Fruit fly (Drosophila melanogaster) whole organism, embryonic: Measurements from ENCODE around the gene CycG.
A peak's percentile ranks its signal among the peaks of the same experiment; 100 is the strongest.

ENCODE experiments used
- Aef1 ChIP-seq: fragments of 200-800 bp; sonication (Bioruptor generic); IDR thresholded peaks from 3 replicates; pipeline ENCODE4 v1.3.6; 2022; ENCODE audit warnings: missing biosample characterization, missing genetic modification characterization
- CG10431 ChIP-seq: fragments of 200-800 bp; sonication (Bioruptor generic); optimal IDR thresholded peaks from 3 replicates; lab custom pipeline; 2018; ENCODE audit warnings: missing biosample characterization, mild to moderate bottlenecking, missing genetic modification characterization
- CG11085 ChIP-seq: fragments of 200-800 bp; sonication (Bioruptor generic); IDR thresholded peaks from 2 replicates; pipeline ENCODE4 v1.3.6; 2022; ENCODE audit warnings: missing biosample characterization, missing genetic modification characterization
- CG11696 ChIP-seq: fragments of 200-800 bp; sonication (Bioruptor generic); IDR thresholded peaks from 2 replicates; pipeline ENCODE4 v1.3.6; 2022; ENCODE audit warnings: missing biosample characterization, missing genetic modification characterization
- CG12155 ChIP-seq: fragments of 200-800 bp; sonication (Bioruptor generic); optimal IDR thresholded peaks from 3 replicates; lab custom pipeline; 2016; ENCODE audit warnings: missing biosample characterization, missing genetic modification characterization
- CG12769 ChIP-seq: fragments of 200-800 bp; sonication (Bioruptor generic); optimal IDR thresholded peaks from 2 replicates; lab custom pipeline; 2019; ENCODE audit warnings: missing biosample characterization, mild to moderate bottlenecking, missing genetic modification characterization, moderate library complexity
- CG14441 ChIP-seq: fragments of 200-800 bp; sonication (Bioruptor generic); IDR thresholded peaks from 2 replicates; pipeline ENCODE4 v1.3.6; 2022; ENCODE audit warnings: missing biosample characterization, missing genetic modification characterization
- CG17568 ChIP-seq: fragments of 200-800 bp; sonication (Bioruptor generic); optimal IDR thresholded peaks from 2 replicates; lab custom pipeline; 2018; ENCODE audit warnings: missing biosample characterization, mild to moderate bottlenecking, missing genetic modification characterization, moderate library complexity
- CG1792 ChIP-seq: fragments of 200-800 bp; sonication (Bioruptor generic); optimal IDR thresholded peaks from 2 replicates; lab custom pipeline; 2016; ENCODE audit warnings: missing biosample characterization, missing genetic modification characterization
- CG18011 ChIP-seq: fragments of 200-800 bp; sonication (Bioruptor generic); optimal IDR thresholded peaks from 2 replicates; lab custom pipeline; 2017; ENCODE audit warnings: missing biosample characterization, missing genetic modification characterization, mild to moderate bottlenecking, moderate library complexity, missing genotype
- CG18476 ChIP-seq: fragments of 200-800 bp; sonication (Bioruptor generic); optimal IDR thresholded peaks from 2 replicates; lab custom pipeline; 2016; ENCODE audit warnings: missing biosample characterization, mild to moderate bottlenecking, missing genetic modification characterization
- CG30431 ChIP-seq: fragments of 200-800 bp; sonication (Bioruptor generic); optimal IDR thresholded peaks from 2 replicates; lab custom pipeline; 2017; ENCODE audit warnings: missing biosample characterization, missing genetic modification characterization
- CG43689 ChIP-seq: fragments of 200-800 bp; sonication (Bioruptor generic); IDR thresholded peaks from 2 replicates; pipeline ENCODE4 v1.3.6; 2022; ENCODE audit warnings: missing biosample characterization, missing genetic modification characterization
- CG4617 ChIP-seq: fragments of 200-800 bp; sonication (Bioruptor generic); optimal IDR thresholded peaks from 3 replicates; lab custom pipeline; 2016; ENCODE audit warnings: missing biosample characterization, missing genetic modification characterization, borderline replicate concordance
- CG4707 ChIP-seq: fragments of 200-800 bp; sonication (Bioruptor generic); optimal IDR thresholded peaks from 2 replicates; lab custom pipeline; 2018; ENCODE audit warnings: missing biosample characterization, mild to moderate bottlenecking, missing genetic modification characterization, moderate library complexity
- CG7271 ChIP-seq: fragments of 200-800 bp; sonication (Bioruptor generic); optimal IDR thresholded peaks from 2 replicates; lab custom pipeline; 2018; ENCODE audit warnings: missing biosample characterization, mild to moderate bottlenecking, missing genetic modification characterization, moderate library complexity
- CG8089 ChIP-seq: fragments of 200-800 bp; sonication (Bioruptor generic); optimal IDR thresholded peaks from 3 replicates; lab custom pipeline; 2016; ENCODE audit warnings: missing biosample characterization, missing genetic modification characterization
- CG8478 ChIP-seq: fragments of >200 bp; optimal IDR thresholded peaks from 2 replicates; lab custom pipeline; 2018
- D ChIP-seq, 2 experiments: fragments of 200-800 bp in 1 of 2; fragments of >200 bp in 1 of 2; sonication (Bioruptor generic) in 1 of 2; optimal IDR thresholded peaks; 2 replicates in 1 of 2; 3 replicates in 1 of 2; lab custom pipeline; 2017; ENCODE audit warnings: mild to moderate bottlenecking in 1 of 2, missing biosample characterization in 1 of 2, missing genetic modification characterization in 1 of 2, missing genetic modification reagents in 1 of 2
- Drgx ChIP-seq: fragments of 200-800 bp; sonication (Bioruptor generic); IDR thresholded peaks from 2 replicates; pipeline ENCODE4 v1.3.6; 2022; ENCODE audit warnings: missing biosample characterization, missing genetic modification characterization
- E2f1 ChIP-seq: fragments of 200-800 bp; sonication (Bioruptor generic); IDR thresholded peaks from 2 replicates; pipeline ENCODE4 v1.3.6; 2022; ENCODE audit warnings: missing biosample characterization, missing genetic modification characterization
- H2.0 ChIP-seq: fragments of 200-800 bp; sonication (Bioruptor generic); IDR thresholded peaks from 2 replicates; pipeline ENCODE4 v1.3.6; 2022; ENCODE audit warnings: missing biosample characterization, missing genetic modification characterization
- HLH54F ChIP-seq: fragments of 200-800 bp; sonication (Bioruptor generic); optimal IDR thresholded peaks from 3 replicates; lab custom pipeline; 2016; ENCODE audit warnings: missing biosample characterization, missing genetic modification characterization
- Hmx ChIP-seq: fragments of 200-800 bp; sonication (Bioruptor generic); optimal IDR thresholded peaks from 2 replicates; lab custom pipeline; 2016; ENCODE audit warnings: missing biosample characterization, missing genetic modification characterization
- Mrtf ChIP-seq: fragments of 200-800 bp; sonication (Bioruptor generic); IDR thresholded peaks from 3 replicates; pipeline ENCODE4 v1.3.6; 2022; ENCODE audit warnings: missing biosample characterization, missing genetic modification characterization
- Myb ChIP-seq: fragments of 200-800 bp; sonication (Bioruptor generic); optimal IDR thresholded peaks from 2 replicates; lab custom pipeline; 2016; ENCODE audit warnings: missing biosample characterization, missing genetic modification characterization
- Oli ChIP-seq: fragments of 200-800 bp; sonication (Bioruptor generic); optimal IDR thresholded peaks from 2 replicates; lab custom pipeline; 2018; ENCODE audit warnings: missing biosample characterization, mild to moderate bottlenecking, missing genetic modification characterization, moderate library complexity
- Optix ChIP-seq: fragments of 200-800 bp; sonication (Bioruptor generic); IDR thresholded peaks from 3 replicates; pipeline ENCODE4 v1.3.6; 2022; ENCODE audit warnings: missing biosample characterization, missing genetic modification characterization
- Sox102F ChIP-seq: fragments of 200-800 bp; sonication (Bioruptor generic); optimal IDR thresholded peaks from 2 replicates; lab custom pipeline; 2018; ENCODE audit warnings: missing biosample characterization, mild to moderate bottlenecking, missing genetic modification characterization, moderate library complexity
- Stat92E ChIP-seq, 3 experiments: fragments of >200 bp in 2 of 3; fragments of 200-800 bp in 1 of 3; sonication (Bioruptor generic) in 1 of 3; optimal IDR thresholded peaks; 2 replicates each; lab custom pipeline; 2017 to 2019; ENCODE audit warnings: missing biosample characterization in 3 of 3, missing genetic modification characterization in 3 of 3, mild to moderate bottlenecking in 1 of 3, moderate library complexity in 1 of 3
- Trl ChIP-seq, 3 experiments: fragments of >200 bp in 2 of 3; fragments of 200-800 bp in 1 of 3; sonication (Bioruptor generic) in 1 of 3; optimal IDR thresholded peaks; 2 replicates in 1 of 3; 3 replicates in 2 of 3; lab custom pipeline; 2016 to 2017; ENCODE audit warnings: missing biosample characterization in 1 of 3, missing genetic modification characterization in 1 of 3
- al ChIP-seq: fragments of 200-800 bp; sonication (Bioruptor generic); IDR thresholded peaks from 2 replicates; pipeline ENCODE4 v1.3.6; 2022; ENCODE audit warnings: missing biosample characterization, missing genetic modification characterization
- ap ChIP-seq: fragments of 200-800 bp; sonication (Bioruptor generic); IDR thresholded peaks from 2 replicates; pipeline ENCODE4 v1.3.6; 2022; ENCODE audit warnings: missing biosample characterization, missing genetic modification characterization
- ato ChIP-seq: fragments of 200-800 bp; sonication (Bioruptor generic); IDR thresholded peaks from 2 replicates; pipeline ENCODE4 v1.3.6; 2022; ENCODE audit warnings: missing biosample characterization, missing genetic modification characterization; ENCODE audit not compliant: partially characterized antibody
- caup ChIP-seq: fragments of 200-800 bp; sonication (Bioruptor generic); optimal IDR thresholded peaks from 3 replicates; lab custom pipeline; 2017; ENCODE audit warnings: missing biosample characterization, mild to moderate bottlenecking, missing genetic modification characterization, moderate library complexity; ENCODE audit not compliant: severe bottlenecking
- chif ChIP-seq, 2 experiments: fragments of 200-800 bp; sonication (Bioruptor generic); optimal IDR thresholded peaks; 3 replicates each; lab custom pipeline; 2016; ENCODE audit warnings: missing biosample characterization in 2 of 2, missing genetic modification characterization in 2 of 2
- chm ChIP-seq: fragments of 200-800 bp; sonication (Bioruptor generic); IDR thresholded peaks from 2 replicates; pipeline ENCODE4 v1.3.6; 2022; ENCODE audit warnings: missing biosample characterization, missing genetic modification characterization
- da ChIP-seq: fragments of 200-800 bp; sonication (Bioruptor generic); optimal IDR thresholded peaks from 2 replicates; lab custom pipeline; 2016; ENCODE audit warnings: missing biosample characterization, missing genetic modification characterization
- dan ChIP-seq: fragments of 200-800 bp; sonication (Bioruptor generic); IDR thresholded peaks from 2 replicates; pipeline ENCODE4 v1.3.6; 2022; ENCODE audit warnings: missing biosample characterization, missing genetic modification characterization
- esg ChIP-seq: fragments of 200-800 bp; sonication (Bioruptor generic); conservative IDR thresholded peaks from 2 replicates; pipeline ENCODE4 v1.3.6; 2022; ENCODE audit warnings: missing biosample characterization, missing genetic modification characterization
- ewg ChIP-seq: fragments of 200-800 bp; sonication (Bioruptor generic); optimal IDR thresholded peaks from 3 replicates; lab custom pipeline; 2017; ENCODE audit warnings: mild to moderate bottlenecking, missing biosample characterization, missing genetic modification reagents, missing genetic modification characterization
- fd3F ChIP-seq: fragments of 200-800 bp; sonication (Bioruptor generic); optimal IDR thresholded peaks from 2 replicates; lab custom pipeline; 2018; ENCODE audit warnings: missing biosample characterization, mild to moderate bottlenecking, missing genetic modification characterization, moderate library complexity
- ham ChIP-seq: fragments of 200-800 bp; sonication (Bioruptor generic); IDR thresholded peaks from 2 replicates; pipeline ENCODE4 v1.3.6; 2022; ENCODE audit warnings: missing biosample characterization, missing genetic modification characterization
- jing ChIP-seq: fragments of 200-800 bp; sonication (Bioruptor generic); optimal IDR thresholded peaks from 2 replicates; lab custom pipeline; 2018; ENCODE audit warnings: missing biosample characterization, mild to moderate bottlenecking, missing genetic modification characterization
- phol ChIP-seq: fragments of 200-800 bp; sonication (Bioruptor generic); optimal IDR thresholded peaks from 3 replicates; lab custom pipeline; 2018; ENCODE audit warnings: missing biosample characterization, mild to moderate bottlenecking, missing genetic modification characterization, moderate library complexity
- pita ChIP-seq: fragments of 200-800 bp; sonication (Bioruptor generic); optimal IDR thresholded peaks from 2 replicates; lab custom pipeline; 2017; ENCODE audit warnings: missing biosample characterization, mild to moderate bottlenecking, missing genetic modification characterization
- pzg ChIP-seq: fragments of 200-800 bp; sonication (Bioruptor generic); optimal IDR thresholded peaks from 3 replicates; lab custom pipeline; 2018; ENCODE audit warnings: missing biosample characterization, mild to moderate bottlenecking, missing genetic modification characterization, moderate library complexity
- sens-2 ChIP-seq: fragments of 200-800 bp; sonication (Bioruptor generic); IDR thresholded peaks from 2 replicates; pipeline ENCODE4 v1.3.6; 2022; ENCODE audit warnings: missing biosample characterization, missing genetic modification characterization
- unpg ChIP-seq: fragments of 200-800 bp; sonication (Bioruptor generic); optimal IDR thresholded peaks from 3 replicates; lab custom pipeline; 2018; ENCODE audit warnings: missing biosample characterization, mild to moderate bottlenecking, missing genetic modification characterization, moderate library complexity
- zfh1 ChIP-seq: fragments of 200-800 bp; sonication (Bioruptor generic); IDR thresholded peaks from 3 replicates; pipeline ENCODE4 v1.3.6; 2022; ENCODE audit warnings: missing biosample characterization, missing genetic modification characterization

The CycG gene

DNA sequence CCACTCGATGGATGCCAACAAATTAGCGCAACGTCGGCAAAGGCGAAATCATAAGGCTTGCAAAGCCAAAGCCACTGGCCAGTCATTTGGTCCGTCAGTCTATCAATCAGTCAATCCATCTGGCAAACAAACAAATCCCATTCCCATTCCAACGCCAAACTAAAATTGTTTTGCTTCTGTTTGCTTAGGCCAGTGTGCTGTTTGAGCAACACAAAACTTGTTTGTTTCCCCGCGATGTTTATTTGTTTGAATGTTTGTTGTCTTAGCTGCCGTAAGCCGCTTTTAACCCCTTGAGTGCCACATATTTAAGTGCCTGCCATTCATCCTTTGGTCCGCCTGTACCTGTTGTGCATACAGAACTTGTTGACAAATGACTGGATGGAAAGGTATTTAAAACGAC, 61.6 kb downstream of the CycG start (continued):
- TF ChIP-seq jing (GFP tag; lab: Kevin White, UChicago) (no peak), CG17568 (GFP tag; lab: Kevin White, UChicago) (peak; percentile 81), Optix (GFP tag; lab: Robert Waterston, UW) (no peak), CG1792 (no peak), esg (GFP tag; lab: Robert Waterston, UW) (no peak), CG10431 (GFP tag; lab: Kevin White, UChicago) (peak; percentile 2), CG4707 (GFP tag; lab: Kevin White, UChicago) (peak; percentile 76), pita (GFP tag; lab: Kevin White, UChicago) (no peak), chm (GFP tag; lab: Robert Waterston, UW) (peak; percentile 80; the same call in 1 of the 2 replicates), CG43689 (no peak), CG18476 (peak; percentile 6), chif (GFP tag; optimal IDR thresholded peaks at IDR 0.05; lab: Kevin White, UChicago) (peak; percentile 14 to 62), ato (no peak), CG8478 (lab: Kevin White, UChicago) (no peak), HLH54F (no peak), E2f1 (GFP tag; lab: Robert Waterston, UW) (peak; percentile 27; the same call in 1 of the 2 replicates), Drgx (GFP tag; lab: Robert Waterston, UW) (no peak), Trl (optimal IDR thresholded peaks at IDR 0.05; lab: Kevin White, UChicago) (no peak), Trl (GFP tag; optimal IDR thresholded peaks at IDR 0.05; lab: Kevin White, UChicago) (peak; percentile 51), ham (GFP tag; lab: Robert Waterston, UW) (no peak), CG18011 (GFP tag; lab: Kevin White, UChicago) (no peak), Mrtf (no peak), fd3F (no peak), CG12769 (peak; percentile 10), CG11085 (no peak), dan (no peak), Aef1 (GFP tag; lab: Robert Waterston, UW) (no peak), CG14441 (no peak), phol (tag; lab: Kevin White, UChicago) (peak; percentile 9), Sox102F (GFP tag; lab: Kevin White, UChicago) (peak; percentile 38), ap (no peak), CG12155 (GFP tag; lab: Kevin White, UChicago) (no peak), unpg (GFP tag; lab: Kevin White, UChicago) (peak; percentile 66), zfh1 (GFP tag; lab: Robert Waterston, UW) (peak; percentile 78), CG7271 (tag; lab: Kevin White, UChicago) (peak; percentile 91), ewg (GFP tag; lab: Kevin White, UChicago) (peak; percentile 27), Stat92E (GFP tag; optimal IDR thresholded peaks at IDR 0.05; lab: Kevin White, UChicago) (no peak), Oli (tag; lab: Kevin White, UChicago) (no peak), Hmx (GFP tag; lab: Kevin White, UChicago) (no peak), CG11696 (GFP tag; lab: Robert Waterston, UW) (no peak), Myb (GFP tag; lab: Kevin White, UChicago) (no peak), CG8089 (GFP tag; lab: Kevin White, UChicago) (peak; percentile 78), CG4617 (GFP tag; lab: Kevin White, UChicago) (no peak), sens-2 (GFP tag; lab: Robert Waterston, UW) (peak; percentile 47; the same call in 1 of the 2 replicates), pzg (GFP tag; lab: Kevin White, UChicago) (no peak), H2.0 (GFP tag; lab: Robert Waterston, UW) (no peak), D (optimal IDR thresholded peaks at IDR 0.05; lab: Kevin White, UChicago) (no peak), D (GFP tag; optimal IDR thresholded peaks at IDR 0.05; lab: Kevin White, UChicago) (peak; percentile 73), da (GFP tag; lab: Kevin White, UChicago) (peak; percentile 13), CG30431 (GFP tag; lab: Kevin White, UChicago) (peak; percentile 55), caup (peak; percentile 32), al (GFP tag; lab: Robert Waterston, UW) (no peak)
